Worm (Caenorhabditis elegans) whole organism, young adult: Measurements from ENCODE around the gene T05D4.2.

ENCODE experiments used
- C17E4.6 ChIP-seq: fragments of 200-800 bp; sonication (Bioruptor generic); IDR thresholded peaks from 2 replicates; pipeline ENCODE4 v1.3.6; 2022; ENCODE audit warnings: missing genetic modification reagents, missing genetic modification characterization, missing compliant biosample characterization
- D2030.7 ChIP-seq: fragments of 200-800 bp; sonication (Bioruptor generic); IDR thresholded peaks from 2 replicates; pipeline ENCODE4 v1.3.6; 2022; ENCODE audit warnings: missing genetic modification reagents, missing genetic modification characterization, missing compliant biosample characterization
- F23B12.7 ChIP-seq: sonication (generic microtip); optimal IDR thresholded peaks from 2 replicates; lab custom pipeline; 2017; ENCODE audit warnings: missing genetic modification characterization, mild to moderate bottlenecking, missing compliant biosample characterization, antibody characterized with exemption, moderate library complexity; ENCODE audit not compliant: insufficient read depth
- F33H1.4 ChIP-seq: fragments of 200-800 bp; sonication (Bioruptor generic); IDR thresholded peaks from 2 replicates; pipeline ENCODE4 v1.3.6; 2022; ENCODE audit warnings: missing genetic modification reagents, missing genetic modification characterization, missing compliant biosample characterization
- K11D2.4 ChIP-seq: fragments of 200-800 bp; sonication (Bioruptor generic); IDR thresholded peaks from 2 replicates; pipeline ENCODE4 v1.3.6; 2022; ENCODE audit warnings: missing genetic modification reagents, missing genetic modification characterization, missing compliant biosample characterization
- K12H6.12 ChIP-seq: fragments of 200-800 bp; sonication (Bioruptor generic); optimal IDR thresholded peaks from 2 replicates; lab custom pipeline; 2018; ENCODE audit warnings: mild to moderate bottlenecking, missing genetic modification characterization, missing compliant biosample characterization
- T07F8.4 ChIP-seq: sonication (generic microtip); optimal IDR thresholded peaks from 2 replicates; lab custom pipeline; 2016; ENCODE audit warnings: mild to moderate bottlenecking, missing genetic modification characterization, moderate library complexity, missing compliant biosample characterization
- T26A5.8 ChIP-seq: sonication (generic microtip); optimal IDR thresholded peaks from 2 replicates; lab custom pipeline; 2016; ENCODE audit warnings: missing genetic modification characterization, missing compliant biosample characterization
- Y67H2A.10 ChIP-seq: fragments of 200-800 bp; sonication (Bioruptor generic); conservative IDR thresholded peaks from 2 replicates; pipeline ENCODE4 v1.3.6; 2022; ENCODE audit warnings: missing genetic modification reagents, missing genetic modification characterization, missing compliant biosample characterization
- Y95B8A.8 ChIP-seq: fragments of 200-800 bp; sonication (Bioruptor generic); IDR thresholded peaks from 2 replicates; pipeline ENCODE4 v1.3.6; 2022; ENCODE audit warnings: missing genetic modification reagents, missing genetic modification characterization, missing compliant biosample characterization
- akir-1 ChIP-seq: fragments of 200-800 bp; sonication (Bioruptor generic); optimal IDR thresholded peaks from 2 replicates; lab custom pipeline; 2018; ENCODE audit warnings: mild to moderate bottlenecking, missing genetic modification characterization, moderate library complexity, missing compliant biosample characterization
- ama-1 ChIP-seq, 3 experiments: fragments of 150-350 bp in 1 of 3; sonication (generic microtip) in 2 of 3; optimal IDR thresholded peaks; 2 replicates each; lab custom pipeline; 2014 to 2018; ENCODE audit warnings: missing biosample characterization in 2 of 3, missing genetic modification characterization in 2 of 3, missing genetic modification reagents in 2 of 3
- aptf-3 ChIP-seq: fragments of 200-800 bp; sonication (Bioruptor generic); IDR thresholded peaks from 2 replicates; pipeline ENCODE4 v1.3.6; 2022; ENCODE audit warnings: missing genetic modification characterization, missing compliant biosample characterization
- attf-5 ChIP-seq: fragments of 200-800 bp; sonication (Bioruptor generic); optimal IDR thresholded peaks from 2 replicates; lab custom pipeline; 2018; ENCODE audit warnings: mild to moderate bottlenecking, missing genetic modification characterization, missing compliant biosample characterization
- cebp-1 ChIP-seq, 2 experiments: fragments of 200-800 bp in 1 of 2; sonication (Bioruptor generic) in 1 of 2; sonication (generic microtip) in 1 of 2; IDR thresholded peaks in 1 of 2; optimal IDR thresholded peaks in 1 of 2; 2 replicates each; pipeline versions ENCODE4 v1.3.6 to Lab custom; 2017 to 2022; ENCODE audit warnings: missing compliant biosample characterization in 2 of 2, missing genetic modification characterization in 2 of 2, mild to moderate bottlenecking in 1 of 2, missing genetic modification reagents in 1 of 2, moderate library complexity in 1 of 2
- dox-1 ChIP-seq: fragments of 200-800 bp; sonication (Bioruptor generic); IDR thresholded peaks from 2 replicates; pipeline ENCODE4 v1.3.6; 2022; ENCODE audit warnings: missing genetic modification reagents, missing genetic modification characterization, missing compliant biosample characterization
- ekl-4 ChIP-seq: fragments of 200-800 bp; sonication (Bioruptor generic); IDR thresholded peaks from 2 replicates; pipeline ENCODE4 v1.3.6; 2022; ENCODE audit warnings: missing genetic modification reagents, missing genetic modification characterization, missing compliant biosample characterization
- gei-17 ChIP-seq: fragments of 200-800 bp; sonication (Bioruptor generic); optimal IDR thresholded peaks from 2 replicates; lab custom pipeline; 2018; ENCODE audit warnings: mild to moderate bottlenecking, missing genetic modification characterization, missing compliant biosample characterization
- hlh-26 ChIP-seq: fragments of 200-800 bp; sonication (Bioruptor generic); conservative IDR thresholded peaks from 2 replicates; pipeline ENCODE4 v1.3.6; 2022; ENCODE audit warnings: missing genetic modification reagents, missing genetic modification characterization, missing compliant biosample characterization
- hmg-1.2 ChIP-seq: fragments of 200-800 bp; sonication (Bioruptor generic); IDR thresholded peaks from 2 replicates; pipeline ENCODE4 v1.3.6; 2022; ENCODE audit warnings: missing genetic modification reagents, missing genetic modification characterization, missing compliant biosample characterization
- hsf-1 ChIP-seq: fragments of 200-800 bp; sonication (Bioruptor generic); IDR thresholded peaks from 2 replicates; pipeline ENCODE4 v1.3.6; 2022; ENCODE audit warnings: missing genetic modification reagents, missing genetic modification characterization, missing compliant biosample characterization
- lag-1 ChIP-seq: fragments of 200-800 bp; sonication (Bioruptor generic); IDR thresholded peaks from 2 replicates; pipeline ENCODE4 v1.3.6; 2022; ENCODE audit warnings: missing genetic modification reagents, missing genetic modification characterization, missing compliant biosample characterization
- let-607 ChIP-seq, 2 experiments: fragments of 200-800 bp in 1 of 2; sonication (Bioruptor generic) in 1 of 2; sonication (generic microtip) in 1 of 2; optimal IDR thresholded peaks; 2 replicates each; lab custom pipeline; 2016 to 2018; ENCODE audit warnings: mild to moderate bottlenecking in 2 of 2, missing compliant biosample characterization in 2 of 2, missing genetic modification characterization in 2 of 2, moderate library complexity in 2 of 2, missing genotype in 1 of 2
- lin-54 ChIP-seq: fragments of 200-800 bp; sonication (Bioruptor generic); optimal IDR thresholded peaks from 2 replicates; lab custom pipeline; 2018; ENCODE audit warnings: mild to moderate bottlenecking, missing genetic modification characterization, missing compliant biosample characterization
- lsy-27 ChIP-seq: sonication (generic microtip); optimal IDR thresholded peaks from 2 replicates; lab custom pipeline; 2017; ENCODE audit warnings: missing genetic modification characterization, mild to moderate bottlenecking, missing compliant biosample characterization, antibody characterized with exemption, missing genotype, borderline replicate concordance; ENCODE audit not compliant: insufficient read depth
- madf-3 ChIP-seq: fragments of 200-800 bp; sonication (Bioruptor generic); IDR thresholded peaks from 2 replicates; pipeline ENCODE4 v1.3.6; 2022; ENCODE audit warnings: missing genetic modification reagents, missing genetic modification characterization, missing compliant biosample characterization
- mcd-1 ChIP-seq: fragments of 200-800 bp; sonication (Bioruptor generic); IDR thresholded peaks from 2 replicates; pipeline ENCODE4 v1.3.6; 2022; ENCODE audit warnings: missing genetic modification reagents, missing genetic modification characterization, missing compliant biosample characterization
- nhr-80 ChIP-seq: sonication (generic microtip); optimal IDR thresholded peaks from 2 replicates; lab custom pipeline; 2016; ENCODE audit warnings: missing genetic modification characterization, missing compliant biosample characterization
- pbrm-1 ChIP-seq: fragments of 200-800 bp; sonication (Bioruptor generic); IDR thresholded peaks from 2 replicates; pipeline ENCODE4 v1.3.6; 2022; ENCODE audit warnings: missing genetic modification reagents, missing genetic modification characterization, missing compliant biosample characterization
- pha-4 ChIP-seq: fragments of 150-350 bp; sonication (generic microtip); optimal IDR thresholded peaks from 2 replicates; lab custom pipeline; 2014; ENCODE audit warnings: missing biosample characterization, missing genetic modification reagents, missing genetic modification characterization
- repo-1 ChIP-seq: sonication (generic microtip); optimal IDR thresholded peaks from 2 replicates; lab custom pipeline; 2017; ENCODE audit warnings: mild to moderate bottlenecking, missing genetic modification characterization, missing compliant biosample characterization
- somi-1 ChIP-seq: fragments of 200-800 bp; sonication (Bioruptor generic); optimal IDR thresholded peaks from 2 replicates; lab custom pipeline; 2018; ENCODE audit warnings: mild to moderate bottlenecking, missing genetic modification characterization, missing compliant biosample characterization
- tbp1 ChIP-seq: fragments of 200-800 bp; sonication (Bioruptor generic); optimal IDR thresholded peaks from 2 replicates; lab custom pipeline; 2018; ENCODE audit warnings: mild to moderate bottlenecking, missing genetic modification characterization, missing compliant biosample characterization
- tbx-9 ChIP-seq: sonication (generic microtip); optimal IDR thresholded peaks from 2 replicates; lab custom pipeline; 2016; ENCODE audit warnings: borderline replicate concordance, missing genetic modification characterization, inconsistent platforms, missing compliant biosample characterization
- tlf-1 ChIP-seq: fragments of 200-800 bp; sonication (Bioruptor generic); optimal IDR thresholded peaks from 2 replicates; lab custom pipeline; 2018; ENCODE audit warnings: mild to moderate bottlenecking, missing genetic modification characterization, missing compliant biosample characterization
- unc-130 ChIP-seq: sonication (generic microtip); optimal IDR thresholded peaks from 2 replicates; lab custom pipeline; 2016; ENCODE audit warnings: missing genetic modification reagents, missing genetic modification characterization, missing compliant biosample characterization
- unc-62 ChIP-seq: fragments of 150-350 bp; optimal IDR thresholded peaks from 2 replicates; lab custom pipeline; 2014; ENCODE audit warnings: missing biosample characterization, missing genetic modification reagents, missing genetic modification characterization
- ztf-22 ChIP-seq: fragments of 200-800 bp; sonication (Bioruptor generic); optimal IDR thresholded peaks from 2 replicates; lab custom pipeline; 2018; ENCODE audit warnings: mild to moderate bottlenecking, missing genetic modification characterization, moderate library complexity, missing compliant biosample characterization

Gene T05D4.2

ce11 chrIII:13530017-13530416 lies 32.9 kb downstream of the T05D4.2 start (continued):
- TF ChIP-seq unc-130 (no peak), F23B12.7 (tag; lab: Kevin White, UChicago) (peak; percentile 6), ztf-22 (no peak), D2030.7 (GFP tag; lab: Robert Waterston, UW) (peak; percentile 82), madf-3 (GFP tag; lab: Robert Waterston, UW) (0 out of 2 replicates have a peak, but pooled peaks have one; percentile 25), lin-54 (GFP tag; lab: Kevin White, UChicago) (peak; percentile 63), tlf-1 (GFP tag; lab: Kevin White, UChicago) (peak; percentile 40), dox-1 (GFP tag; lab: Robert Waterston, UW) (peak; percentile 67), F33H1.4 (peak; percentile 64), hsf-1 (peak; percentile 84), mcd-1 (GFP tag; lab: Robert Waterston, UW) (peak; percentile 95), ekl-4 (GFP tag; lab: Robert Waterston, UW) (peak; percentile 73; the same call in 1 of the 2 replicates), tbp1 (peak; percentile 45)

ce11 chrIII:13528513-13529249 lies 34.2 kb downstream of the T05D4.2 start:
- TF ChIP-seq hlh-26 (GFP tag; lab: Robert Waterston, UW): no peak
- no peak for TF ChIP-seq lsy-27 (tag; lab: Kevin White, UChicago)
- no peak for TF ChIP-seq T07F8.4 (tag; lab: Kevin White, UChicago)
- TF ChIP-seq Y67H2A.10 (GFP tag; lab: Robert Waterston, UW): no peak
- TF ChIP-seq somi-1 (GFP tag; lab: Kevin White, UChicago): no peak
- peak; percentile 11 for TF ChIP-seq attf-5
- no peak for TF ChIP-seq repo-1 (tag; lab: Kevin White, UChicago)
- no peak for TF ChIP-seq pbrm-1 (GFP tag; lab: Robert Waterston, UW)
- no peak for TF ChIP-seq gei-17
- no peak for TF ChIP-seq tbx-9 (tag; lab: Kevin White, UChicago)
- TF ChIP-seq ama-1 (optimal IDR thresholded peaks at IDR 0.05; lab: Kevin White, UChicago): no peak
- TF ChIP-seq ama-1 (GFP tag; optimal IDR thresholded peaks at IDR 0.05; lab: Kevin White, UChicago): no peak
- TF ChIP-seq unc-62 (GFP tag; lab: Kevin White, UChicago): peak; percentile 17
- no peak for TF ChIP-seq T26A5.8 (tag; lab: Kevin White, UChicago)
- TF ChIP-seq F33H1.4: no peak
- TF ChIP-seq tlf-1 (GFP tag; lab: Kevin White, UChicago): no peak
- no peak for TF ChIP-seq K12H6.12 (tag; lab: Kevin White, UChicago)
- peak; percentile 20; the same call in 1 of the 2 replicates for TF ChIP-seq dox-1 (GFP tag; lab: Robert Waterston, UW)
- TF ChIP-seq K11D2.4: no peak
- peak; percentile 87 to 94 for TF ChIP-seq let-607 (tag; optimal IDR thresholded peaks at IDR 0.05; lab: Kevin White, UChicago)
- peak; percentile 36 for TF ChIP-seq pha-4 (tag; lab: Kevin White, UChicago)
- TF ChIP-seq nhr-80 (tag; lab: Kevin White, UChicago): peak; percentile 92
- peak; percentile 39; the same call in 1 of the 2 replicates for TF ChIP-seq Y95B8A.8
- TF ChIP-seq cebp-1 (GFP tag; IDR thresholded peaks at IDR 0.05; lab: Robert Waterston, UW): no peak
- peak; percentile 33 for TF ChIP-seq cebp-1 (tag; optimal IDR thresholded peaks at IDR 0.05; lab: Kevin White, UChicago)
- TF ChIP-seq C17E4.6: no peak
- no peak for TF ChIP-seq aptf-3 (GFP tag; lab: Robert Waterston, UW)
- peak; percentile 16 for TF ChIP-seq tbp1
- TF ChIP-seq lag-1: no peak
- 0 out of 2 replicates have a peak, but pooled peaks have one; percentile 12 for TF ChIP-seq hmg-1.2 (GFP tag; lab: Robert Waterston, UW)
- no peak for TF ChIP-seq akir-1 (GFP tag; lab: Kevin White, UChicago)
- TF ChIP-seq, all 124 proteins: peak for 10
